Fruit fly (Drosophila melanogaster) Kc167 (cell line): Measurements from ENCODE around the gene CG13933.

ENCODE experiments used
- Myc ChIP-seq: fragments of >200 bp; optimal IDR thresholded peaks from 2 replicates; lab custom pipeline; 2017; ENCODE audit warnings: missing external identifiers
- h ChIP-seq: fragments of >200 bp; optimal IDR thresholded peaks from 3 replicates; lab custom pipeline; 2018; ENCODE audit warnings: missing external identifiers
- insv ChIP-seq: fragments of >200 bp; optimal IDR thresholded peaks from 3 replicates; lab custom pipeline; 2018; ENCODE audit warnings: missing external identifiers
- psq ChIP-seq: fragments of >200 bp; optimal IDR thresholded peaks from 2 replicates; lab custom pipeline; 2017; ENCODE audit warnings: missing external identifiers
- ttk ChIP-seq: sonication (Bioruptor generic); optimal IDR thresholded peaks from 2 replicates; lab custom pipeline; 2017; ENCODE audit warnings: missing external identifiers

dm6 chr3L:1726747-1727146 is 48.2 kb downstream of the CG13933 start:
- no peak for TF ChIP-seq psq (lab: Kevin White, UChicago)
- no peak for TF ChIP-seq h (lab: Kevin White, UChicago)
- TF ChIP-seq Myc (lab: Kevin White, UChicago): no peak
- no peak for TF ChIP-seq ttk (lab: Kevin White, UChicago)
- no peak for TF ChIP-seq insv (lab: Kevin White, UChicago)
